Worm (Caenorhabditis elegans) whole organism, L2 larva: Measurements from ENCODE around the gene let-70.

Experiments
- ama-1 ChIP-seq: fragments of 150-350 bp; optimal IDR thresholded peaks from 2 replicates; lab custom pipeline; 2018; ENCODE audit warnings: inconsistent platforms
- blmp-1 ChIP-seq: sonication (generic microtip); optimal IDR thresholded peaks from 2 replicates; lab custom pipeline; 2017; ENCODE audit warnings: missing genetic modification characterization, mild to moderate bottlenecking, missing compliant biosample characterization, antibody characterized with exemption, moderate library complexity; ENCODE audit not compliant: insufficient read depth
- ceh-82 ChIP-seq: fragments of 150-350 bp; optimal IDR thresholded peaks from 2 replicates; lab custom pipeline; 2014; ENCODE audit warnings: missing biosample characterization, missing genetic modification characterization
- nhr-237 ChIP-seq: fragments of 150-350 bp; optimal IDR thresholded peaks from 2 replicates; lab custom pipeline; 2014; ENCODE audit warnings: missing biosample characterization, missing genetic modification characterization
- skn-1 ChIP-seq: sonication (generic microtip); optimal IDR thresholded peaks from 2 replicates; lab custom pipeline; 2017; ENCODE audit warnings: missing biosample characterization, missing genetic modification characterization
- ztf-1 ChIP-seq: fragments of 200-800 bp; sonication (Bioruptor generic); conservative IDR thresholded peaks from 2 replicates; pipeline ENCODE4 v1.3.6; 2022; ENCODE audit warnings: missing genetic modification characterization, missing compliant biosample characterization
- ztf-11 ChIP-seq: sonication (generic microtip); optimal IDR thresholded peaks from 2 replicates; lab custom pipeline; 2017; ENCODE audit warnings: missing biosample characterization, missing genetic modification characterization

ce11 chrIV:11051963-11052362 lies 30.1 kb downstream of the let-70 start:
- TF ChIP-seq ztf-1 (GFP tag; lab: Robert Waterston, UW), result no peak
- TF ChIP-seq ztf-11 (tag; lab: Kevin White, UChicago), result no peak
- no peak for TF ChIP-seq nhr-237 (tag; lab: Kevin White, UChicago)
- TF ChIP-seq blmp-1, result no peak
- TF ChIP-seq ceh-82 (tag; lab: Kevin White, UChicago), result no peak
- TF ChIP-seq ama-1 (lab: Kevin White, UChicago), result no peak
- no peak for TF ChIP-seq skn-1
